Worm (Caenorhabditis elegans): ENCODE results near the gene C17H12.8.

ce11 chrIV:6836769-6837168 lies 18.3 kb downstream of the C17H12.8 start:
- TF ChIP-seq flt-1 (GFP tag; IDR thresholded peaks at IDR 0.05) (no peak), ama-1 (optimal IDR thresholded peaks at IDR 0.05) (no peak), B0310.2 (tag; optimal IDR thresholded peaks at IDR 0.05) (no peak), hmbx-1 (tag; optimal IDR thresholded peaks at IDR 0.05) (no peak)
